Worm (Caenorhabditis elegans) whole organism, young adult: Measurements from ENCODE around the gene T20B12.3.
A peak's percentile ranks its signal among the peaks of the same experiment; 100 is the strongest.

Source experiments
- B0336.3 ChIP-seq: fragments of 200-800 bp; sonication (Bioruptor generic); IDR thresholded peaks from 2 replicates; pipeline ENCODE4 v1.3.6; 2022; ENCODE audit warnings: missing genetic modification characterization, missing compliant biosample characterization
- D2030.7 ChIP-seq: fragments of 200-800 bp; sonication (Bioruptor generic); IDR thresholded peaks from 2 replicates; pipeline ENCODE4 v1.3.6; 2022; ENCODE audit warnings: missing genetic modification reagents, missing genetic modification characterization, missing compliant biosample characterization
- F33H1.4 ChIP-seq: fragments of 200-800 bp; sonication (Bioruptor generic); IDR thresholded peaks from 2 replicates; pipeline ENCODE4 v1.3.6; 2022; ENCODE audit warnings: missing genetic modification reagents, missing genetic modification characterization, missing compliant biosample characterization
- F37B4.10 ChIP-seq: fragments of 200-800 bp; sonication (Bioruptor generic); IDR thresholded peaks from 2 replicates; pipeline ENCODE4 v1.3.6; 2022; ENCODE audit warnings: missing genetic modification characterization, missing compliant biosample characterization
- F39B2.1 ChIP-seq: fragments of 200-800 bp; sonication (Bioruptor generic); IDR thresholded peaks from 2 replicates; pipeline ENCODE4 v1.3.6; 2022; ENCODE audit warnings: missing genetic modification reagents, missing genetic modification characterization, missing compliant biosample characterization
- F52B5.7 ChIP-seq: sonication (generic microtip); optimal IDR thresholded peaks from 2 replicates; lab custom pipeline; 2016; ENCODE audit warnings: mild to moderate bottlenecking, missing genetic modification characterization, missing compliant biosample characterization
- F55B11.4 ChIP-seq: sonication (generic microtip); optimal IDR thresholded peaks from 2 replicates; lab custom pipeline; 2016; ENCODE audit warnings: missing compliant biosample characterization, missing genetic modification characterization, borderline replicate concordance; ENCODE audit not compliant: insufficient read depth
- F57C9.4 ChIP-seq: sonication (generic microtip); optimal IDR thresholded peaks from 2 replicates; lab custom pipeline; 2017; ENCODE audit warnings: mild to moderate bottlenecking, missing genetic modification characterization, missing compliant biosample characterization
- K12H6.12 ChIP-seq: fragments of 200-800 bp; sonication (Bioruptor generic); optimal IDR thresholded peaks from 2 replicates; lab custom pipeline; 2018; ENCODE audit warnings: mild to moderate bottlenecking, missing genetic modification characterization, missing compliant biosample characterization
- Y53F4B.3 ChIP-seq: fragments of 200-800 bp; sonication (Bioruptor generic); IDR thresholded peaks from 2 replicates; pipeline ENCODE4 v1.3.6; 2022; ENCODE audit warnings: missing genetic modification reagents, missing genetic modification characterization, missing compliant biosample characterization
- Y53G8AR.9 ChIP-seq: fragments of 200-800 bp; sonication (Bioruptor generic); conservative IDR thresholded peaks from 2 replicates; pipeline ENCODE4 v1.3.6; 2022; ENCODE audit warnings: missing genetic modification reagents, missing genetic modification characterization, missing compliant biosample characterization
- Y67H2A.10 ChIP-seq: fragments of 200-800 bp; sonication (Bioruptor generic); conservative IDR thresholded peaks from 2 replicates; pipeline ENCODE4 v1.3.6; 2022; ENCODE audit warnings: missing genetic modification reagents, missing genetic modification characterization, missing compliant biosample characterization
- Y79H2A.3 ChIP-seq: fragments of 200-800 bp; sonication (Bioruptor generic); conservative IDR thresholded peaks from 2 replicates; pipeline ENCODE4 v1.3.6; 2022; ENCODE audit warnings: missing genetic modification reagents, missing genetic modification characterization, missing compliant biosample characterization
- Y95B8A.8 ChIP-seq: fragments of 200-800 bp; sonication (Bioruptor generic); IDR thresholded peaks from 2 replicates; pipeline ENCODE4 v1.3.6; 2022; ENCODE audit warnings: missing genetic modification reagents, missing genetic modification characterization, missing compliant biosample characterization
- atf-7 ChIP-seq: sonication (generic microtip); optimal IDR thresholded peaks from 2 replicates; lab custom pipeline; 2017; ENCODE audit warnings: mild to moderate bottlenecking, missing genetic modification characterization, missing compliant biosample characterization
- attf-3 ChIP-seq: fragments of 200-800 bp; sonication (Bioruptor generic); conservative IDR thresholded peaks from 2 replicates; pipeline ENCODE4 v1.3.6; 2022; ENCODE audit warnings: missing genetic modification reagents, missing genetic modification characterization, missing compliant biosample characterization
- attf-6 ChIP-seq: fragments of 200-800 bp; sonication (Bioruptor generic); IDR thresholded peaks from 2 replicates; pipeline ENCODE4 v1.3.6; 2022; ENCODE audit warnings: missing genetic modification reagents, missing genetic modification characterization, missing compliant biosample characterization
- ceh-100 ChIP-seq: fragments of 200-800 bp; sonication (Bioruptor generic); IDR thresholded peaks from 2 replicates; pipeline ENCODE4 v1.3.6; 2022; ENCODE audit warnings: missing genetic modification reagents, missing genetic modification characterization, missing compliant biosample characterization
- ceh-40 ChIP-seq: fragments of 200-800 bp; sonication (Bioruptor generic); IDR thresholded peaks from 2 replicates; pipeline ENCODE4 v1.3.6; 2022; ENCODE audit warnings: missing genetic modification characterization, missing compliant biosample characterization
- dox-1 ChIP-seq: fragments of 200-800 bp; sonication (Bioruptor generic); IDR thresholded peaks from 2 replicates; pipeline ENCODE4 v1.3.6; 2022; ENCODE audit warnings: missing genetic modification reagents, missing genetic modification characterization, missing compliant biosample characterization
- egl-44 ChIP-seq: fragments of 200-800 bp; sonication (Bioruptor generic); IDR thresholded peaks from 2 replicates; pipeline ENCODE4 v1.3.6; 2022; ENCODE audit warnings: missing genetic modification reagents, missing genetic modification characterization, missing compliant biosample characterization
- egrh-3 ChIP-seq: fragments of 200-800 bp; sonication (Bioruptor generic); IDR thresholded peaks from 2 replicates; pipeline ENCODE4 v1.3.6; 2022; ENCODE audit warnings: missing genetic modification reagents, missing genetic modification characterization, missing compliant biosample characterization
- ekl-4 ChIP-seq: fragments of 200-800 bp; sonication (Bioruptor generic); IDR thresholded peaks from 2 replicates; pipeline ENCODE4 v1.3.6; 2022; ENCODE audit warnings: missing genetic modification reagents, missing genetic modification characterization, missing compliant biosample characterization
- hlh-26 ChIP-seq: fragments of 200-800 bp; sonication (Bioruptor generic); conservative IDR thresholded peaks from 2 replicates; pipeline ENCODE4 v1.3.6; 2022; ENCODE audit warnings: missing genetic modification reagents, missing genetic modification characterization, missing compliant biosample characterization
- hsf-1 ChIP-seq: fragments of 200-800 bp; sonication (Bioruptor generic); IDR thresholded peaks from 2 replicates; pipeline ENCODE4 v1.3.6; 2022; ENCODE audit warnings: missing genetic modification reagents, missing genetic modification characterization, missing compliant biosample characterization
- lin-35 ChIP-seq, 3 experiments: fragments of 150-350 bp in 2 of 3; sonication (generic microtip) in 1 of 3; optimal IDR thresholded peaks; 2 replicates each; lab custom pipeline; 2014 to 2018; ENCODE audit warnings: missing biosample characterization in 3 of 3, missing genetic modification characterization in 3 of 3, missing genetic modification reagents in 3 of 3
- lin-54 ChIP-seq: fragments of 200-800 bp; sonication (Bioruptor generic); optimal IDR thresholded peaks from 2 replicates; lab custom pipeline; 2018; ENCODE audit warnings: mild to moderate bottlenecking, missing genetic modification characterization, missing compliant biosample characterization
- madf-8 ChIP-seq: fragments of 200-800 bp; sonication (Bioruptor generic); conservative IDR thresholded peaks from 2 replicates; pipeline ENCODE4 v1.3.6; 2022; ENCODE audit warnings: missing genetic modification reagents, missing genetic modification characterization, missing compliant biosample characterization
- mcd-1 ChIP-seq: fragments of 200-800 bp; sonication (Bioruptor generic); IDR thresholded peaks from 2 replicates; pipeline ENCODE4 v1.3.6; 2022; ENCODE audit warnings: missing genetic modification reagents, missing genetic modification characterization, missing compliant biosample characterization
- mel-28 ChIP-seq: sonication (generic microtip); optimal IDR thresholded peaks from 2 replicates; lab custom pipeline; 2016; ENCODE audit warnings: borderline replicate concordance, mild to moderate bottlenecking, missing genetic modification characterization, missing compliant biosample characterization
- mes-4 ChIP-seq: sonication (generic microtip); optimal IDR thresholded peaks from 2 replicates; lab custom pipeline; 2016; ENCODE audit warnings: missing genotype, missing genetic modification characterization, missing compliant biosample characterization
- nhr-120 ChIP-seq: fragments of 200-800 bp; sonication (Bioruptor generic); IDR thresholded peaks from 2 replicates; pipeline ENCODE4 v1.3.6; 2022; ENCODE audit warnings: missing genetic modification characterization, missing compliant biosample characterization
- pha-4 ChIP-seq: fragments of 150-350 bp; sonication (generic microtip); optimal IDR thresholded peaks from 2 replicates; lab custom pipeline; 2014; ENCODE audit warnings: missing biosample characterization, missing genetic modification reagents, missing genetic modification characterization
- rpc-1 ChIP-seq, 2 experiments: fragments of 150-350 bp in 1 of 2; sonication (generic microtip) in 1 of 2; optimal IDR thresholded peaks; 2 replicates each; lab custom pipeline; 2014 to 2018; ENCODE audit warnings: missing biosample characterization in 1 of 2, missing genetic modification characterization in 1 of 2, missing genetic modification reagents in 1 of 2, missing genotype in 1 of 2
- snpc-4 ChIP-seq, 5 experiments: fragments of 150-350 bp in 1 of 5; sonication (generic microtip) in 4 of 5; optimal IDR thresholded peaks; 2 replicates each; lab custom pipeline; 2014 to 2018; ENCODE audit warnings: missing genetic modification characterization in 5 of 5, missing biosample characterization in 3 of 5, antibody characterized with exemption in 2 of 5, mild to moderate bottlenecking in 2 of 5, missing compliant biosample characterization in 2 of 5, missing genotype in 2 of 5, moderate library complexity in 2 of 5, missing genetic modification reagents in 1 of 5
- sptf-2 ChIP-seq: fragments of 200-800 bp; sonication (Bioruptor generic); optimal IDR thresholded peaks from 2 replicates; lab custom pipeline; 2018; ENCODE audit warnings: mild to moderate bottlenecking, missing genetic modification characterization, missing compliant biosample characterization
- tbp1 ChIP-seq: fragments of 200-800 bp; sonication (Bioruptor generic); optimal IDR thresholded peaks from 2 replicates; lab custom pipeline; 2018; ENCODE audit warnings: mild to moderate bottlenecking, missing genetic modification characterization, missing compliant biosample characterization
- unc-130 ChIP-seq: sonication (generic microtip); optimal IDR thresholded peaks from 2 replicates; lab custom pipeline; 2016; ENCODE audit warnings: missing genetic modification reagents, missing genetic modification characterization, missing compliant biosample characterization
- xnd-1 ChIP-seq: sonication (generic microtip); optimal IDR thresholded peaks from 2 replicates; lab custom pipeline; 2016; ENCODE audit warnings: missing genotype, missing genetic modification reagents, missing genetic modification characterization, missing compliant biosample characterization
- ztf-18 ChIP-seq: sonication (generic microtip); optimal IDR thresholded peaks from 2 replicates; lab custom pipeline; 2016; ENCODE audit warnings: missing genotype, mild to moderate bottlenecking, missing genetic modification characterization, missing compliant biosample characterization
- ztf-26 ChIP-seq: sonication (generic microtip); optimal IDR thresholded peaks from 2 replicates; lab custom pipeline; 2017; ENCODE audit warnings: missing genetic modification characterization, missing compliant biosample characterization
- ztf-28 ChIP-seq: fragments of 200-800 bp; sonication (Bioruptor generic); IDR thresholded peaks from 2 replicates; pipeline ENCODE4 v1.3.6; 2022; ENCODE audit warnings: missing genetic modification reagents, missing genetic modification characterization, missing compliant biosample characterization

Gene T20B12.3

ce11 chrIII:7383733-7384132 lies 1.8 kb downstream of the T20B12.3 start, which contains the start of gene tbp-1:
TSS of gene tbp-1 (plus strand) at chrIII:7384033.
- no peak for TF ChIP-seq attf-3
- peak; percentile 58 for TF ChIP-seq tbp1 (GFP tag; lab: Kevin White, UChicago)

- TF ChIP-seq Y53F4B.3 (GFP tag; lab: Robert Waterston, UW) (no peak), ceh-40 (GFP tag; lab: Robert Waterston, UW) (no peak), attf-6 (GFP tag; lab: Robert Waterston, UW) (no peak), F39B2.1 (no peak), mel-28 (no peak), hsf-1 (GFP tag; lab: Robert Waterston, UW) (no peak), Y53G8AR.9 (GFP tag; lab: Robert Waterston, UW) (no peak), ztf-28 (GFP tag; lab: Robert Waterston, UW) (no peak), ekl-4 (no peak), Y67H2A.10 (GFP tag; lab: Robert Waterston, UW) (no peak), D2030.7 (GFP tag; lab: Robert Waterston, UW) (no peak), B0336.3 (GFP tag; lab: Robert Waterston, UW) (no peak), lin-35 (GFP tag; optimal IDR thresholded peaks at IDR 0.05; lab: Kevin White, UChicago) (no peak), atf-7 (no peak), F37B4.10 (GFP tag; lab: Robert Waterston, UW) (no peak), mes-4 (tag; lab: Kevin White, UChicago) (no peak), Y79H2A.3 (GFP tag; lab: Robert Waterston, UW) (no peak), snpc-4 (GFP tag; optimal IDR thresholded peaks at IDR 0.05; lab: Kevin White, UChicago) (no peak), snpc-4 (tag; optimal IDR thresholded peaks at IDR 0.05; lab: Kevin White, UChicago) (no peak), F33H1.4 (no peak)
Observed at ce11 chrIII:7385929-7386328, 4.0 kb downstream of the T20B12.3 start, which contains the start of gene trd-1. TSS of gene trd-1 (plus strand) at chrIII:7386229.

- TF ChIP-seq ceh-100 (GFP tag; lab: Robert Waterston, UW) = 0 out of 2 replicates have a peak, but pooled peaks have one; percentile 23
- peak; percentile 64 for TF ChIP-seq mcd-1 (GFP tag; lab: Robert Waterston, UW)
- peak; percentile 37 for TF ChIP-seq tbp1 (GFP tag; lab: Kevin White, UChicago)
Observed at ce11 chrIII:7386539-7386938, 4.6 kb downstream of the T20B12.3 start.

- no peak for TF ChIP-seq mes-4 (tag; lab: Kevin White, UChicago)
- TF ChIP-seq hlh-26 (GFP tag; lab: Robert Waterston, UW) = no peak
- no peak for TF ChIP-seq F57C9.4 (tag; lab: Kevin White, UChicago)
- TF ChIP-seq F52B5.7 (tag; lab: Kevin White, UChicago) = no peak
- peak; percentile 39 for TF ChIP-seq atf-7
- peak; percentile 6 for TF ChIP-seq lin-54 (GFP tag; lab: Kevin White, UChicago)
- peak; percentile 58 for TF ChIP-seq rpc-1 (optimal IDR thresholded peaks at IDR 0.05; lab: Kevin White, UChicago)
- peak; percentile 53 for TF ChIP-seq rpc-1 (tag; optimal IDR thresholded peaks at IDR 0.05; lab: Kevin White, UChicago)
- TF ChIP-seq ztf-26 = peak; percentile 40
- peak; percentile 8; the same call in 1 of the 2 replicates for TF ChIP-seq egrh-3
- TF ChIP-seq dox-1 (GFP tag; lab: Robert Waterston, UW) = peak; percentile 73
- no peak for TF ChIP-seq sptf-2 (GFP tag; lab: Kevin White, UChicago)
- no peak for TF ChIP-seq madf-8 (GFP tag; lab: Robert Waterston, UW)
- peak; percentile 50 for TF ChIP-seq ztf-18
- no peak for TF ChIP-seq D2030.7 (GFP tag; lab: Robert Waterston, UW)
- TF ChIP-seq pha-4 (tag; lab: Kevin White, UChicago) = no peak
- no peak for TF ChIP-seq Y67H2A.10 (GFP tag; lab: Robert Waterston, UW)
- TF ChIP-seq K12H6.12 (tag; lab: Kevin White, UChicago) = peak; percentile 35
- TF ChIP-seq unc-130 = no peak
- TF ChIP-seq nhr-120 (GFP tag; lab: Robert Waterston, UW) = no peak
- TF ChIP-seq ekl-4 = peak; percentile 33; the same call in 1 of the 2 replicates
- no peak for TF ChIP-seq F55B11.4
- TF ChIP-seq xnd-1 = no peak
- TF ChIP-seq Y95B8A.8 (GFP tag; lab: Robert Waterston, UW) = no peak
- TF ChIP-seq egl-44 (GFP tag; lab: Robert Waterston, UW) = no peak
Observed at ce11 chrIII:7387359-7387758, 5.4 kb downstream of the T20B12.3 start.
